Worm (Caenorhabditis elegans): ENCODE results near the gene Y97E10AR.1.

- TF ChIP-seq ceh-31 (tag; optimal IDR thresholded peaks at IDR 0.05) (no peak), pha-4 (tag; optimal IDR thresholded peaks at IDR 0.05) (no peak), pqm-1 (tag; optimal IDR thresholded peaks at IDR 0.05) (no peak)
Measured at ce11 chrV:8031121-8031520, 29.9 kb downstream of the Y97E10AR.1 start, which contains the start of gene vars-1.
